Worm (Caenorhabditis elegans) whole organism, early embryonic: Measurements from ENCODE around the gene sir-2.3.

ENCODE experiments used
- B0310.2 ChIP-seq: sonication (generic microtip); optimal IDR thresholded peaks from 2 replicates; lab custom pipeline; 2016; ENCODE audit warnings: mild to moderate bottlenecking, missing genetic modification characterization, missing compliant biosample characterization
- aly-1 ChIP-seq: sonication (generic microtip); optimal IDR thresholded peaks from 2 replicates; lab custom pipeline; 2016; ENCODE audit warnings: missing genetic modification characterization, missing compliant biosample characterization
- ama-1 ChIP-seq: fragments of 150-350 bp; optimal IDR thresholded peaks from 2 replicates; lab custom pipeline; 2014
- ceh-36 ChIP-seq: sonication (generic microtip); optimal IDR thresholded peaks from 2 replicates; lab custom pipeline; 2016; ENCODE audit warnings: missing genetic modification characterization, inconsistent platforms, missing compliant biosample characterization
- flt-1 ChIP-seq: fragments of 200-800 bp; sonication (Bioruptor generic); IDR thresholded peaks from 2 replicates; pipeline ENCODE4 v1.3.6; 2022; ENCODE audit warnings: missing genetic modification characterization, missing compliant biosample characterization
- hmbx-1 ChIP-seq: sonication (generic microtip); optimal IDR thresholded peaks from 2 replicates; lab custom pipeline; 2016; ENCODE audit warnings: mild to moderate bottlenecking, missing genetic modification characterization, missing compliant biosample characterization
- pes-1 ChIP-seq: fragments of 200-800 bp; sonication (Bioruptor generic); IDR thresholded peaks from 2 replicates; pipeline ENCODE4 v1.3.6; 2022; ENCODE audit warnings: missing genetic modification reagents, missing genetic modification characterization, missing compliant biosample characterization
- tbx-11 ChIP-seq: fragments of 200-800 bp; sonication (Bioruptor generic); IDR thresholded peaks from 2 replicates; pipeline ENCODE4 v1.3.6; 2022; ENCODE audit warnings: missing genetic modification characterization, missing compliant biosample characterization
- tbx-37 ChIP-seq: fragments of 200-800 bp; sonication (Bioruptor generic); conservative IDR thresholded peaks from 2 replicates; pipeline ENCODE4 v1.3.6; 2022; ENCODE audit warnings: missing genetic modification reagents, missing genetic modification characterization, missing compliant biosample characterization

DNA sequence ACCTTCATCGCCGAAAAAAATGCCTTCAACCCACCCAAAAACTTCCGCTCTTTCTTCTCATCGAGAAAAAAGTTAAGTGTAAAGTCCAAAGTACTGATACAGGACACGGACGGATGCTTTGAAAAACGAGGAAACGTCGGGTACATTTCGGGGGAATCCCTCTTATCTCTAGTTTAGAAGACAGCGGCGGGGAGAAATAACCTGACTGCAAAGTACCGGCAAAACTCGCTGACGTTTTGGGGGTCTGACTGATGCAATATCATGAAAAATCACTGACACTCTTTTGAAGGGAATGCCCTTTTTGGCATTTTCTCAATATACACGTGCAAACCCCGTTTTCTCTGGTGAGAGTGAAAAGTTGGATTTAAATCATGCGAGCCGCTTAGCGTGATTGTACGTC, 25.0 kb downstream of the sir-2.3 start:
- no peak for TF ChIP-seq B0310.2 (tag; lab: Kevin White, UChicago)
- TF ChIP-seq ama-1 = no peak
- no peak for TF ChIP-seq flt-1 (GFP tag; lab: Robert Waterston, UW)
- no peak for TF ChIP-seq tbx-37 (GFP tag; lab: Robert Waterston, UW)
- no peak for TF ChIP-seq pes-1 (GFP tag; lab: Robert Waterston, UW)
- no peak for TF ChIP-seq tbx-11 (GFP tag; lab: Robert Waterston, UW)
- TF ChIP-seq aly-1 = no peak
- no peak for TF ChIP-seq ceh-36 (tag; lab: Kevin White, UChicago)
- TF ChIP-seq hmbx-1 (tag; lab: Kevin White, UChicago) = no peak
